Worm (Caenorhabditis elegans): ENCODE measurements around the gene C01G6.3.

C01G6.3 gene

ce11 chrII:9291632-9292031 is 21.9 kb downstream of the C01G6.3 start, which contains the start of gene acs-7 (continued):
- TF ChIP-seq ZK546.5 (tag; optimal IDR thresholded peaks at IDR 0.05) (no peak), ces-1 (GFP tag; optimal IDR thresholded peaks at IDR 0.05) (no peak), nhr-42 (GFP tag; IDR thresholded peaks at IDR 0.05) (no peak), zip-2 (tag; optimal IDR thresholded peaks at IDR 0.05) (no peak), dmd-6 (GFP tag; IDR thresholded peaks at IDR 0.05) (peak; percentile 87), tra-1 (GFP tag; IDR thresholded peaks at IDR 0.05) (0 out of 2 replicates have a peak, but pooled peaks have one; percentile 15), dve-1 (tag; optimal IDR thresholded peaks at IDR 0.05; ENCODE audit: insufficient read depth) (peak; percentile 95), ctbp-1 (GFP tag; IDR thresholded peaks at IDR 0.05) (no peak), ceh-28 (tag; optimal IDR thresholded peaks at IDR 0.05) (no peak), nhr-77 (tag; optimal IDR thresholded peaks at IDR 0.05) (peak; percentile 89), nhr-10 (tag; optimal IDR thresholded peaks at IDR 0.05) (peak; percentile 2), mdl-1 (tag; optimal IDR thresholded peaks at IDR 0.05) (peak in 1 of 2 experiments; percentile 74), pqm-1 (tag; optimal IDR thresholded peaks at IDR 0.05) (peak; percentile 90), nhr-76 (tag; optimal IDR thresholded peaks at IDR 0.05) (no peak), dmd-8 (GFP tag; IDR thresholded peaks at IDR 0.05) (no peak), fos-1 (tag; optimal IDR thresholded peaks at IDR 0.05) (no peak), hmg-1.1 (GFP tag; IDR thresholded peaks at IDR 0.05) (no peak), nhr-48 (tag; optimal IDR thresholded peaks at IDR 0.05) (peak; percentile 31), hlh-30 (tag; optimal IDR thresholded peaks at IDR 0.05; ENCODE audit: insufficient read depth) (peak; percentile 51), saeg-2 (GFP tag; IDR thresholded peaks at IDR 0.05) (no peak), mep-1 (tag; optimal IDR thresholded peaks at IDR 0.05) (peak; percentile 60), nhr-28 (tag; optimal IDR thresholded peaks at IDR 0.05) (peak; percentile 96), D1046.2 (GFP tag; IDR thresholded peaks at IDR 0.05) (no peak), madf-5 (GFP tag; IDR thresholded peaks at IDR 0.05) (no peak), lir-3 (tag; optimal IDR thresholded peaks at IDR 0.05) (no peak), daf-16 (GFP tag; optimal IDR thresholded peaks at IDR 0.05) (no peak), daf-16 (tag; optimal IDR thresholded peaks at IDR 0.05) (peak; percentile 95), snpc-4 (tag; optimal IDR thresholded peaks at IDR 0.05) (no peak), T26A8.4 (GFP tag; IDR thresholded peaks at IDR 0.05) (no peak), T20F7.1 (GFP tag; optimal IDR thresholded peaks at IDR 0.05) (peak; percentile 21), set-16 (GFP tag; IDR thresholded peaks at IDR 0.05) (no peak), Y48G9A.11 (GFP tag; IDR thresholded peaks at IDR 0.05) (no peak), sdz-12 (GFP tag; optimal IDR thresholded peaks at IDR 0.05) (no peak), nhr-25 (tag; optimal IDR thresholded peaks at IDR 0.05; ENCODE audit: borderline replicate concordance, insufficient read depth) (no peak), spr-3 (GFP tag; optimal IDR thresholded peaks at IDR 0.05) (no peak), ztf-11 (tag; optimal IDR thresholded peaks at IDR 0.05) (no peak), unc-130 (GFP tag; optimal IDR thresholded peaks at IDR 0.05) (no peak), lin-29 (GFP tag; IDR thresholded peaks at IDR 0.05) (no peak), daf-8 (GFP tag; IDR thresholded peaks at IDR 0.05) (no peak), skn-1 (tag; optimal IDR thresholded peaks at IDR 0.05) (no peak), ZK337.2 (GFP tag; IDR thresholded peaks at IDR 0.05) (no peak), hlh-11 (tag; optimal IDR thresholded peaks at IDR 0.05) (peak; percentile 88), zip-11 (GFP tag; IDR thresholded peaks at IDR 0.05) (no peak), mxl-3 (GFP tag; optimal IDR thresholded peaks at IDR 0.05) (peak; percentile 59)

- TF ChIP-seq ceh-28 (tag; optimal IDR thresholded peaks at IDR 0.05) (no peak), lin-15B (tag; optimal IDR thresholded peaks at IDR 0.05) (no peak), ceh-32 (tag; optimal IDR thresholded peaks at IDR 0.05; ENCODE audit: poor library complexity) (no peak), gei-8 (GFP tag; optimal IDR thresholded peaks at IDR 0.05) (no peak), nhr-6 (tag; optimal IDR thresholded peaks at IDR 0.05) (no peak), F44E2.7 (GFP tag; IDR thresholded peaks at IDR 0.05) (no peak), D1046.2 (GFP tag; IDR thresholded peaks at IDR 0.05) (no peak)
Measured at ce11 chrII:9295678-9296077, 26.0 kb downstream of the C01G6.3 start, which contains the start of gene C01G6.9. C01G6.9 (minus strand) TSS chrII:9295818.
